Worm (Caenorhabditis elegans): ENCODE data around the gene Y53F4B.25.
A peak's percentile ranks its signal among the peaks of the same experiment; 100 is the strongest.

The Y53F4B.25 gene

ce11 chrII:15135886-15136285 is at the start of gene Y53F4B.25:
Gene Y53F4B.25 (plus strand): TSS chrII:15136186.
- no peak for TF ChIP-seq peb-1 (tag; optimal IDR thresholded peaks at IDR 0.05)
- TF ChIP-seq unc-55 (GFP tag; optimal IDR thresholded peaks at IDR 0.05): no peak
- no peak for TF ChIP-seq aly-2 (tag; optimal IDR thresholded peaks at IDR 0.05)

- TF ChIP-seq gmeb-1 (tag; optimal IDR thresholded peaks at IDR 0.05): peak; percentile 94
- TF ChIP-seq egl-27 (tag; optimal IDR thresholded peaks at IDR 0.05): no peak
- TF ChIP-seq C34F6.9 (tag; optimal IDR thresholded peaks at IDR 0.05): peak; percentile 27
- no peak for TF ChIP-seq zag-1 (tag; optimal IDR thresholded peaks at IDR 0.05)
- peak; percentile 61 for TF ChIP-seq F13H6.1 (tag; optimal IDR thresholded peaks at IDR 0.05)
- TF ChIP-seq lin-13 (GFP tag; optimal IDR thresholded peaks at IDR 0.05): peak; percentile 53
- TF ChIP-seq lsy-2 (tag; optimal IDR thresholded peaks at IDR 0.05): peak; percentile 62 to 78
- no peak for TF ChIP-seq nhr-12 (tag; optimal IDR thresholded peaks at IDR 0.05)
- TF ChIP-seq crh-2 (tag; optimal IDR thresholded peaks at IDR 0.05): peak; percentile 32
- TF ChIP-seq snpc-4 (tag; optimal IDR thresholded peaks at IDR 0.05): peak; percentile 9
- peak; percentile 14 for TF ChIP-seq nhr-25 (tag; optimal IDR thresholded peaks at IDR 0.05)
- peak; percentile 60 for TF ChIP-seq unc-55 (GFP tag; optimal IDR thresholded peaks at IDR 0.05)
- peak; percentile 15 for TF ChIP-seq mab-5 (tag; optimal IDR thresholded peaks at IDR 0.05)
- peak; percentile 76 for TF ChIP-seq sma-3 (GFP tag; optimal IDR thresholded peaks at IDR 0.05)
- no peak for TF ChIP-seq nhr-129 (tag; optimal IDR thresholded peaks at IDR 0.05)
- TF ChIP-seq lin-11 (tag; optimal IDR thresholded peaks at IDR 0.05): no peak
Observed at ce11 chrII:15089086-15089895, 46.7 kb upstream of the Y53F4B.25 start.

ce11 chrII:15089896-15090230 is 46.1 kb upstream of the Y53F4B.25 start, which contains the start of gene Y53F4B.21:
Gene Y53F4B.21 (plus strand): TSS chrII:15090180.
- TF ChIP-seq snpc-4 (tag; optimal IDR thresholded peaks at IDR 0.05): no peak
- no peak for TF ChIP-seq ceh-82 (tag; optimal IDR thresholded peaks at IDR 0.05)
- TF ChIP-seq unc-39 (tag; optimal IDR thresholded peaks at IDR 0.05): no peak
- no peak for TF ChIP-seq skn-1 (tag; optimal IDR thresholded peaks at IDR 0.05)
- no peak for TF ChIP-seq lin-13 (GFP tag; optimal IDR thresholded peaks at IDR 0.05)
- TF ChIP-seq lin-39 (tag; optimal IDR thresholded peaks at IDR 0.05): no peak
- TF ChIP-seq Y55F3AM.14 (GFP tag; optimal IDR thresholded peaks at IDR 0.05): no peak
- TF ChIP-seq egl-27 (tag; optimal IDR thresholded peaks at IDR 0.05): no peak
- no peak for TF ChIP-seq sem-4 (tag; optimal IDR thresholded peaks at IDR 0.05)
- TF ChIP-seq nhr-77 (tag; optimal IDR thresholded peaks at IDR 0.05): no peak

DNA sequence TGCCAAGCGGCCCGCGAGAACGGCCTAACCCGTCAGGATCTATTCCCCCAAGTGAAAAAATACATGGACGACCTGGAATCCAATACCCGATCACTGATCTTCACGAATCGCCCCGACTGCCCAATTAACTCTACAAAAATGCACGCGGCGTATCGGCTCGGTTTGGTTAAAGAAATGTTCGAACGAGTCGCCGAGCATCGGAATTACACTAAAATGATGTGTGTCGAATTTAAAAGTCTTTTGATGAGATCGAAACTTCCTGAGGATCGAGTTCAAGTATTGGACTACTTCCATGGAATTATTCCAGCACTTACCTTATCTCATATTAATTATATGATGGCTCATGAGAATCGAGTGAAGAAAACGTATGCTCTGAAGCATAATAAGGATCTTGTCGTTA is 28.8 kb upstream of the Y53F4B.25 start:
- TF ChIP-seq nhr-23 (tag; optimal IDR thresholded peaks at IDR 0.05) (no peak), Y55F3AM.14 (GFP tag; optimal IDR thresholded peaks at IDR 0.05) (no peak), unc-62 (GFP tag; optimal IDR thresholded peaks at IDR 0.05) (no peak), ztf-4 (tag; optimal IDR thresholded peaks at IDR 0.05) (no peak), nhr-12 (tag; optimal IDR thresholded peaks at IDR 0.05) (no peak), nhr-21 (tag; optimal IDR thresholded peaks at IDR 0.05) (no peak), mbf-1 (tag; optimal IDR thresholded peaks at IDR 0.05) (no peak)

- no peak for TF ChIP-seq nhr-77 (tag; optimal IDR thresholded peaks at IDR 0.05)
- TF ChIP-seq unc-39 (tag; optimal IDR thresholded peaks at IDR 0.05): no peak
Observed at ce11 chrII:15109844-15110243, 26.1 kb upstream of the Y53F4B.25 start, which contains the start of gene Y53F4B.39. Gene Y53F4B.39 (plus strand): TSS chrII:15110144.

- TF ChIP-seq sma-9 (GFP tag; optimal IDR thresholded peaks at IDR 0.05) (no peak), sma-9 (tag; optimal IDR thresholded peaks at IDR 0.05) (no peak), unc-55 (GFP tag; optimal IDR thresholded peaks at IDR 0.05) (no peak), crh-2 (tag; optimal IDR thresholded peaks at IDR 0.05) (peak; percentile 53), nhr-23 (tag; optimal IDR thresholded peaks at IDR 0.05) (no peak), ceh-82 (tag; optimal IDR thresholded peaks at IDR 0.05) (no peak), unc-62 (GFP tag; optimal IDR thresholded peaks at IDR 0.05) (no peak), nhr-129 (tag; optimal IDR thresholded peaks at IDR 0.05) (peak; percentile 22), blmp-1 (tag; optimal IDR thresholded peaks at IDR 0.05; ENCODE audit: insufficient read depth) (peak; percentile 37), gmeb-1 (tag; optimal IDR thresholded peaks at IDR 0.05) (peak; percentile 4), nhr-12 (tag; optimal IDR thresholded peaks at IDR 0.05) (no peak), egl-27 (tag; optimal IDR thresholded peaks at IDR 0.05) (no peak), nhr-237 (tag; optimal IDR thresholded peaks at IDR 0.05) (no peak), fos-1 (tag; optimal IDR thresholded peaks at IDR 0.05) (peak; percentile 65), lin-39 (tag; optimal IDR thresholded peaks at IDR 0.05) (no peak)
Observed at ce11 chrII:15111352-15111751, 24.6 kb upstream of the Y53F4B.25 start.

All from whole organism, L2 larva.